Fruit fly (Drosophila melanogaster) whole organism: ENCODE data around the gene Vlet.

Source experiments
- CG8478 ChIP-seq: fragments of >200 bp; optimal IDR thresholded peaks from 2 replicates; lab custom pipeline; 2018; ENCODE audit warnings: inconsistent platforms
- Dll ChIP-seq: fragments of >200 bp; optimal IDR thresholded peaks from 2 replicates; lab custom pipeline; 2017
- EcR ChIP-seq, 2 experiments: fragments of >200 bp; optimal IDR thresholded peaks; 2 replicates each; lab custom pipeline; 2017; ENCODE audit warnings: missing biosample characterization in 2 of 2, missing genetic modification characterization in 2 of 2, missing genetic modification reagents in 2 of 2
- pan ChIP-seq: fragments of >200 bp; optimal IDR thresholded peaks from 2 replicates; lab custom pipeline; 2017
- psq ChIP-seq: fragments of >200 bp; optimal IDR thresholded peaks from 2 replicates; lab custom pipeline; 2017
- usp ChIP-seq: fragments of >200 bp; optimal IDR thresholded peaks from 2 replicates; lab custom pipeline; 2017; ENCODE audit warnings: missing biosample characterization, missing genetic modification characterization, mixed read lengths

DNA sequence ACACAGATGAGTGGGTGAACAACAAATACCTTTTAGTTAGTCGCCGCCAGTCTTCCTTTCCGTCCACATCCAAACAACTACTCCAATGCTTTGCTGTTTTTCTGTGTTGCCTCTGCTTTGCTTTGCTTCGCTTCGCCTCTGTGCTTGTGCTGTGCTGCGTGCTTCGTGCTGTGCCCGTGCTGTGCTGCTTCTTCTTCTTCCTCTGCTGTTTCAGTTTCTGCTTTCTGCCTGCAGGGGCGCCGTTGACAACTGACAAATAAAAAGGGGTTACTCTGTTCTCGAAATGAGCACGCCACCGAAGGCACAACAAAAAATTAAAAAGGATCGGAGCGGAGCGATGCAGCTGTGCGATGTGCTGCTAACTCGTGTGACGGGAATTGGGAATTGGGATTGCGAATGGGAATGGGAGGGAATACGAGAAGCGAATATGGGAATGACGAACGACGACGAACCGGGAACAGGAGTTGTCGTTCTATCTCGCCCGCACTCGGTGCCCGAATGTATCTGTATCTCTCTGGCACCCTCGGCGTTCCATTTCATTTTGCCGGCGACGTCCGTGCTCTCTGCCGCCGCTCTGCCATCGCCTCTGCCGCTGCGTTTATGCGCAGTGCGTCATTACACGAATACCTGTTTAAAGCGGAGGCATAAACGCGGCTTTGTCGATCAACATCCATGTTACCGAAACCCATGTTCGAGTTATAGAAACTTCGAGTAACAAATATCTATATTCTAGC lies 36.3 kb upstream of the Vlet start:
- TF ChIP-seq CG8478 (lab: Kevin White, UChicago) (no peak), psq (lab: Kevin White, UChicago) (peak; percentile 13), pan (no peak), usp (no peak), Dll (no peak), EcR (GFP tag; optimal IDR thresholded peaks at IDR 0.05; lab: Kevin White, UChicago) (no peak)
